Fruit fly (Drosophila melanogaster) whole organism, embryonic: ENCODE results near the gene Pp2C1.

Experiments used
- Adf1 ChIP-seq: fragments of 200-800 bp; sonication (Bioruptor generic); IDR thresholded peaks from 2 replicates; pipeline ENCODE4 v1.3.6; 2022; ENCODE audit warnings: missing biosample characterization, missing genetic modification characterization
- Atf-2 ChIP-seq: fragments of 200-800 bp; sonication (Bioruptor generic); optimal IDR thresholded peaks from 2 replicates; lab custom pipeline; 2016; ENCODE audit warnings: missing biosample characterization, missing genetic modification characterization
- CG10267 ChIP-seq: fragments of 200-800 bp; sonication (Bioruptor generic); optimal IDR thresholded peaks from 2 replicates; lab custom pipeline; 2018; ENCODE audit warnings: missing biosample characterization, mild to moderate bottlenecking, missing genetic modification characterization, moderate library complexity
- CG11085 ChIP-seq: fragments of 200-800 bp; sonication (Bioruptor generic); IDR thresholded peaks from 2 replicates; pipeline ENCODE4 v1.3.6; 2022; ENCODE audit warnings: missing biosample characterization, missing genetic modification characterization
- CG11398 ChIP-seq: fragments of 200-800 bp; sonication (Bioruptor generic); optimal IDR thresholded peaks from 2 replicates; lab custom pipeline; 2016; ENCODE audit warnings: missing biosample characterization, missing genetic modification characterization
- CG11504 ChIP-seq: fragments of 200-800 bp; sonication (Bioruptor generic); optimal IDR thresholded peaks from 3 replicates; lab custom pipeline; 2019; ENCODE audit warnings: missing biosample characterization, mild to moderate bottlenecking, missing genetic modification characterization, moderate library complexity
- CG13287 ChIP-seq: fragments of 200-800 bp; sonication (Bioruptor generic); IDR thresholded peaks from 2 replicates; pipeline ENCODE4 v1.3.6; 2022; ENCODE audit warnings: missing biosample characterization, missing genetic modification characterization; ENCODE audit not compliant: partially characterized antibody
- CG14014 ChIP-seq: fragments of 200-800 bp; sonication (Bioruptor generic); IDR thresholded peaks from 2 replicates; pipeline ENCODE4 v1.3.6; 2022; ENCODE audit warnings: missing biosample characterization, missing genetic modification characterization
- CG15696 ChIP-seq: fragments of 200-800 bp; sonication (Bioruptor generic); optimal IDR thresholded peaks from 2 replicates; lab custom pipeline; 2019; ENCODE audit warnings: missing biosample characterization, mild to moderate bottlenecking, missing genetic modification characterization, moderate library complexity
- CG1603 ChIP-seq: fragments of 200-800 bp; sonication (Bioruptor generic); optimal IDR thresholded peaks from 2 replicates; lab custom pipeline; 2019; ENCODE audit warnings: missing biosample characterization, mild to moderate bottlenecking, missing genetic modification characterization, moderate library complexity
- CG17186 ChIP-seq: fragments of 200-800 bp; sonication (Bioruptor generic); optimal IDR thresholded peaks from 3 replicates; lab custom pipeline; 2017; ENCODE audit warnings: missing biosample characterization, missing genetic modification reagents, missing genetic modification characterization
- CG17829 ChIP-seq: fragments of 200-800 bp; optimal IDR thresholded peaks from 2 replicates; lab custom pipeline; 2019; ENCODE audit warnings: missing biosample characterization, mild to moderate bottlenecking, missing genetic modification characterization, moderate library complexity
- CG18599 ChIP-seq: fragments of 200-800 bp; sonication (Bioruptor generic); optimal IDR thresholded peaks from 3 replicates; lab custom pipeline; 2017; ENCODE audit warnings: missing biosample characterization, missing genetic modification characterization, mild to moderate bottlenecking, moderate library complexity, missing genetic modification reagents
- CG18764 ChIP-seq: fragments of 200-800 bp; sonication (Bioruptor generic); optimal IDR thresholded peaks from 3 replicates; lab custom pipeline; 2016; ENCODE audit warnings: missing biosample characterization, missing genetic modification characterization
- CG2129 ChIP-seq: fragments of 200-800 bp; sonication (Bioruptor generic); IDR thresholded peaks from 2 replicates; pipeline ENCODE4 v1.3.6; 2022; ENCODE audit warnings: missing biosample characterization, missing genetic modification characterization; ENCODE audit not compliant: partially characterized antibody
- CG32532 ChIP-seq: fragments of 200-800 bp; sonication (Bioruptor generic); IDR thresholded peaks from 2 replicates; pipeline ENCODE4 v1.3.6; 2022; ENCODE audit warnings: missing biosample characterization, missing genetic modification characterization
- CG42726 ChIP-seq: fragments of 200-800 bp; sonication (Bioruptor generic); IDR thresholded peaks from 2 replicates; pipeline ENCODE4 v1.3.6; 2022; ENCODE audit warnings: missing biosample characterization, missing genetic modification characterization; ENCODE audit not compliant: partially characterized antibody
- CG4424 ChIP-seq: fragments of 200-800 bp; sonication (Bioruptor generic); optimal IDR thresholded peaks from 3 replicates; lab custom pipeline; 2016; ENCODE audit warnings: missing biosample characterization, missing genetic modification characterization
- CG6254 ChIP-seq: fragments of 200-800 bp; sonication (Bioruptor generic); optimal IDR thresholded peaks from 3 replicates; lab custom pipeline; 2017; ENCODE audit warnings: mild to moderate bottlenecking, missing biosample characterization, missing genetic modification reagents, missing genetic modification characterization
- CG6689 ChIP-seq: fragments of 200-800 bp; sonication (Bioruptor generic); IDR thresholded peaks from 2 replicates; pipeline ENCODE4 v1.3.6; 2022; ENCODE audit warnings: missing biosample characterization, missing genetic modification characterization
- CG7963 ChIP-seq: fragments of 200-800 bp; sonication (Bioruptor generic); IDR thresholded peaks from 3 replicates; pipeline ENCODE4 v1.3.6; 2022; ENCODE audit warnings: missing biosample characterization, missing genetic modification characterization; ENCODE audit not compliant: partially characterized antibody
- CG8359 ChIP-seq: fragments of 200-800 bp; sonication (Bioruptor generic); optimal IDR thresholded peaks from 2 replicates; lab custom pipeline; 2017; ENCODE audit warnings: missing biosample characterization, mild to moderate bottlenecking, missing genetic modification characterization, borderline replicate concordance
- CG8765 ChIP-seq: fragments of 200-800 bp; sonication (Bioruptor generic); IDR thresholded peaks from 2 replicates; pipeline ENCODE4 v1.3.6; 2022; ENCODE audit warnings: missing biosample characterization, missing genetic modification characterization
- CG9876 ChIP-seq: fragments of 200-800 bp; sonication (Bioruptor generic); optimal IDR thresholded peaks from 2 replicates; lab custom pipeline; 2016; ENCODE audit warnings: missing biosample characterization, missing genetic modification characterization
- GATAe ChIP-seq: fragments of 200-800 bp; sonication (Bioruptor generic); conservative IDR thresholded peaks from 2 replicates; pipeline ENCODE4 v1.3.6; 2022; ENCODE audit warnings: missing biosample characterization, missing genetic modification characterization
- Kr ChIP-seq: fragments of 200-800 bp; sonication (Bioruptor generic); optimal IDR thresholded peaks from 2 replicates; lab custom pipeline; 2017; ENCODE audit warnings: missing biosample characterization, mild to moderate bottlenecking, missing genetic modification characterization
- Lhr ChIP-seq: fragments of 200-800 bp; sonication (Bioruptor generic); optimal IDR thresholded peaks from 3 replicates; lab custom pipeline; 2017; ENCODE audit warnings: mild to moderate bottlenecking, missing biosample characterization, missing genetic modification reagents, missing genetic modification characterization
- Nf-YB ChIP-seq: fragments of 200-800 bp; sonication (Bioruptor generic); optimal IDR thresholded peaks from 3 replicates; lab custom pipeline; 2019; ENCODE audit warnings: missing biosample characterization, mild to moderate bottlenecking, missing genetic modification characterization, moderate library complexity
- Scr ChIP-seq: fragments of 200-800 bp; sonication (Bioruptor generic); IDR thresholded peaks from 2 replicates; pipeline ENCODE4 v1.3.6; 2022; ENCODE audit warnings: missing biosample characterization, missing genetic modification characterization; ENCODE audit not compliant: partially characterized antibody
- Stat92E ChIP-seq, 3 experiments: fragments of >200 bp in 2 of 3; fragments of 200-800 bp in 1 of 3; sonication (Bioruptor generic) in 1 of 3; optimal IDR thresholded peaks; 2 replicates each; lab custom pipeline; 2017 to 2019; ENCODE audit warnings: missing biosample characterization in 3 of 3, missing genetic modification characterization in 3 of 3, mild to moderate bottlenecking in 1 of 3, moderate library complexity in 1 of 3
- al ChIP-seq: fragments of 200-800 bp; sonication (Bioruptor generic); IDR thresholded peaks from 2 replicates; pipeline ENCODE4 v1.3.6; 2022; ENCODE audit warnings: missing biosample characterization, missing genetic modification characterization
- bab2 ChIP-seq: fragments of 200-800 bp; sonication (Bioruptor generic); optimal IDR thresholded peaks from 2 replicates; lab custom pipeline; 2016; ENCODE audit warnings: missing biosample characterization, missing genetic modification characterization
- bbx ChIP-seq: fragments of 200-800 bp; sonication (Bioruptor generic); IDR thresholded peaks from 2 replicates; pipeline ENCODE4 v1.3.6; 2022; ENCODE audit warnings: missing biosample characterization, missing genetic modification characterization; ENCODE audit not compliant: partially characterized antibody
- caup ChIP-seq: fragments of 200-800 bp; sonication (Bioruptor generic); optimal IDR thresholded peaks from 3 replicates; lab custom pipeline; 2017; ENCODE audit warnings: missing biosample characterization, mild to moderate bottlenecking, missing genetic modification characterization, moderate library complexity; ENCODE audit not compliant: severe bottlenecking
- dm ChIP-seq: fragments of 200-800 bp; sonication (Bioruptor generic); optimal IDR thresholded peaks from 3 replicates; lab custom pipeline; 2016; ENCODE audit warnings: missing biosample characterization, missing genetic modification characterization
- fd64A ChIP-seq: fragments of 200-800 bp; sonication (Bioruptor generic); optimal IDR thresholded peaks from 3 replicates; lab custom pipeline; 2018; ENCODE audit warnings: missing biosample characterization, mild to moderate bottlenecking, missing genetic modification characterization
- gem ChIP-seq: fragments of 200-800 bp; sonication (Bioruptor generic); optimal IDR thresholded peaks from 2 replicates; lab custom pipeline; 2019; ENCODE audit warnings: missing biosample characterization, mild to moderate bottlenecking, missing genetic modification characterization, moderate library complexity
- klu ChIP-seq: fragments of 200-800 bp; sonication (Bioruptor generic); IDR thresholded peaks from 2 replicates; pipeline ENCODE4 v1.3.6; 2022; ENCODE audit warnings: missing biosample characterization, missing genetic modification characterization
- mld ChIP-seq: fragments of 200-800 bp; sonication (Bioruptor generic); IDR thresholded peaks from 3 replicates; pipeline ENCODE4 v1.3.6; 2022; ENCODE audit warnings: missing biosample characterization, missing genetic modification characterization; ENCODE audit not compliant: partially characterized antibody
- nau ChIP-seq: fragments of 200-800 bp; sonication (Bioruptor generic); optimal IDR thresholded peaks from 3 replicates; lab custom pipeline; 2017; ENCODE audit warnings: missing biosample characterization, mild to moderate bottlenecking, missing genetic modification characterization, missing genetic modification reagents
- psq ChIP-seq: fragments of 200-800 bp; sonication (Bioruptor generic); optimal IDR thresholded peaks from 2 replicates; lab custom pipeline; 2017; ENCODE audit warnings: missing biosample characterization, missing genetic modification characterization
- pzg ChIP-seq: fragments of 200-800 bp; sonication (Bioruptor generic); optimal IDR thresholded peaks from 3 replicates; lab custom pipeline; 2018; ENCODE audit warnings: missing biosample characterization, mild to moderate bottlenecking, missing genetic modification characterization, moderate library complexity
- run ChIP-seq: fragments of 200-800 bp; sonication (Bioruptor generic); optimal IDR thresholded peaks from 3 replicates; lab custom pipeline; 2018; ENCODE audit warnings: missing biosample characterization, mild to moderate bottlenecking, missing genetic modification characterization
- sug ChIP-seq: fragments of 200-800 bp; optimal IDR thresholded peaks from 2 replicates; lab custom pipeline; 2019; ENCODE audit warnings: missing biosample characterization, mild to moderate bottlenecking, missing genetic modification characterization, moderate library complexity
- trem ChIP-seq: fragments of 200-800 bp; optimal IDR thresholded peaks from 3 replicates; lab custom pipeline; 2019; ENCODE audit warnings: missing biosample characterization, mild to moderate bottlenecking, missing genetic modification characterization, moderate library complexity
- zen2 ChIP-seq: fragments of 200-800 bp; sonication (Bioruptor generic); IDR thresholded peaks from 3 replicates; pipeline ENCODE4 v1.3.6; 2022; ENCODE audit warnings: missing biosample characterization, missing genetic modification characterization; ENCODE audit not compliant: partially characterized antibody
- zfh1 ChIP-seq: fragments of 200-800 bp; sonication (Bioruptor generic); IDR thresholded peaks from 3 replicates; pipeline ENCODE4 v1.3.6; 2022; ENCODE audit warnings: missing biosample characterization, missing genetic modification characterization

The Pp2C1 gene

DNA sequence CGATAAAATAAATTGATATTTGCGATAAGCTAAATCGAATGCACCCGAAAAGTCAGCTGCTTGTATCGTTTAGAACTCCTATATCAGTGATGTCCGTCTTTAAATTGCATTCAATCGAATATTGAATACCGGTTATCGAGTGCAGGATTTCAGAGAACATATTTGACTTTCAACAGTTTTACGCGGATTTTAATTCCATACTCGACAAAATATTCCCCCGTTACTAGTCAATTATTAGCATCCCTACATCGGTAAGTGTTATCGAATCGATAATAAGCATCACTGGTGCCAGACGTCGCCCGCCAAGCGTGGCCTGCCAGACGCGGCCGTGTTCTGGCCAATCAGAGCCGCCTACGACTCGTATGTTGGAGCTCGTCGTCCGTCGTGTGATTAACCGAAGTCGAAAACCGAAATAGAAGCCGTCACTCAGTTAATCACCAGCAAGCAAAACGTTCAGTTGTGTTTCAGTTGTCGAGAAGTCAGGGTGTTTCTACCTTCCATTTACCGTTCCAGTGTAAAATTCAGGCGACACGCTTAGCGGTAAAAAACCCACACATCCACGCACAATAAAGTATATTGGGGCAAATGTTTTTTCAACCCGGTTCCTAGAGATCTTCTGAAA is 1.2 kb upstream of the Pp2C1 start, which contains the start of gene ctp (continued):
- TF ChIP-seq CG17829 (peak; percentile 56), CG6254 (GFP tag; lab: Kevin White, UChicago) (peak; percentile 26), al (GFP tag; lab: Robert Waterston, UW) (peak; percentile 30; the same call in 1 of the 2 replicates), GATAe (GFP tag; lab: Robert Waterston, UW) (no peak), run (tag; lab: Kevin White, UChicago) (no peak), CG4424 (GFP tag; lab: Kevin White, UChicago) (peak; percentile 26), klu (GFP tag; lab: Robert Waterston, UW) (peak; percentile 36; the same call in 1 of the 2 replicates), CG2129 (GFP tag; lab: Robert Waterston, UW) (0 out of 2 replicates have a peak, but pooled peaks have one; percentile 23), CG6689 (GFP tag; lab: Robert Waterston, UW) (0 out of 2 replicates have a peak, but pooled peaks have one; percentile 15), CG13287 (GFP tag; lab: Robert Waterston, UW) (peak; percentile 76), CG7963 (GFP tag; lab: Robert Waterston, UW) (peak; percentile 64; the same call in 2 of the 3 replicates), bbx (GFP tag; lab: Robert Waterston, UW) (peak; percentile 58), trem (tag; lab: Kevin White, UChicago) (peak; percentile 31), CG11504 (peak; percentile 37), fd64A (GFP tag; lab: Kevin White, UChicago) (peak; percentile 35), CG1603 (tag; lab: Kevin White, UChicago) (peak; percentile 75), Stat92E (GFP tag; optimal IDR thresholded peaks at IDR 0.05; lab: Kevin White, UChicago) (peak in 1 of 3 experiments; percentile 40), Adf1 (peak; percentile 45; the same call in 1 of the 2 replicates), CG11398 (GFP tag; lab: Kevin White, UChicago) (no peak), CG11085 (GFP tag; lab: Robert Waterston, UW) (no peak), nau (GFP tag; lab: Kevin White, UChicago) (peak; percentile 42), CG15696 (tag; lab: Kevin White, UChicago) (peak; percentile 2), gem (peak; percentile 55), mld (GFP tag; lab: Robert Waterston, UW) (peak; percentile 61; the same call in 1 of the 3 replicates), CG10267 (peak; percentile 8), CG14014 (peak; percentile 55; the same call in 1 of the 2 replicates), Nf-YB (GFP tag; lab: Kevin White, UChicago) (peak; percentile 98), sug (tag; lab: Kevin White, UChicago) (peak; percentile 58), Atf-2 (GFP tag; lab: Kevin White, UChicago) (peak; percentile 3), zen2 (GFP tag; lab: Robert Waterston, UW) (peak; percentile 36; the same call in 1 of the 3 replicates), CG18764 (GFP tag; lab: Kevin White, UChicago) (no peak), CG18599 (GFP tag; lab: Kevin White, UChicago) (peak; percentile 44), Lhr (peak; percentile 58), CG17186 (GFP tag; lab: Kevin White, UChicago) (peak; percentile 16), caup (no peak), CG8359 (GFP tag; lab: Kevin White, UChicago) (no peak), zfh1 (GFP tag; lab: Robert Waterston, UW) (peak; percentile 38; the same call in 1 of the 3 replicates), pzg (GFP tag; lab: Kevin White, UChicago) (peak; percentile 70), dm (peak; percentile 8), CG42726 (GFP tag; lab: Robert Waterston, UW) (peak; percentile 64; the same call in 1 of the 2 replicates), CG8765 (GFP tag; lab: Robert Waterston, UW) (no peak), CG9876 (GFP tag; lab: Kevin White, UChicago) (peak; percentile 29), bab2 (peak; percentile 41), CG32532 (GFP tag; lab: Robert Waterston, UW) (peak; percentile 57; the same call in 1 of the 2 replicates), psq (GFP tag; lab: Kevin White, UChicago) (no peak), Kr (GFP tag; lab: Kevin White, UChicago) (no peak), Scr (peak; percentile 72)
